Fruit fly (Drosophila melanogaster) whole organism, prepupa: ENCODE results near the gene CG34011.
A peak's percentile ranks its signal among the peaks of the same experiment; 100 is the strongest.

Experiments used
- CG11294 ChIP-seq: fragments of 200-800 bp; sonication (Bioruptor generic); IDR thresholded peaks from 2 replicates; pipeline ENCODE4 v1.3.6; 2022; ENCODE audit warnings: missing biosample characterization, missing genetic modification characterization
- CG11902 ChIP-seq: fragments of 200-800 bp; sonication (Bioruptor generic); optimal IDR thresholded peaks from 3 replicates; lab custom pipeline; 2016; ENCODE audit warnings: missing biosample characterization, missing genetic modification characterization
- CG1621 ChIP-seq: fragments of 200-800 bp; sonication (Bioruptor generic); optimal IDR thresholded peaks from 3 replicates; lab custom pipeline; 2018; ENCODE audit warnings: missing biosample characterization, mild to moderate bottlenecking, missing genetic modification characterization
- CG16779 ChIP-seq: fragments of 200-800 bp; sonication (Bioruptor generic); optimal IDR thresholded peaks from 3 replicates; lab custom pipeline; 2017; ENCODE audit warnings: missing biosample characterization, mild to moderate bottlenecking, missing genetic modification characterization
- CG3032 ChIP-seq: fragments of 200-800 bp; optimal IDR thresholded peaks from 2 replicates; lab custom pipeline; 2019; ENCODE audit warnings: missing biosample characterization, mild to moderate bottlenecking, missing genetic modification characterization, moderate library complexity
- CG31627 ChIP-seq: fragments of 200-800 bp; sonication (Bioruptor generic); optimal IDR thresholded peaks from 3 replicates; lab custom pipeline; 2016; ENCODE audit warnings: missing biosample characterization, missing genetic modification characterization
- CG34406 ChIP-seq: fragments of 200-800 bp; sonication (Bioruptor generic); optimal IDR thresholded peaks from 3 replicates; lab custom pipeline; 2016; ENCODE audit warnings: missing biosample characterization, missing genetic modification characterization
- CG3919 ChIP-seq: fragments of 200-800 bp; sonication (Bioruptor generic); optimal IDR thresholded peaks from 3 replicates; lab custom pipeline; 2016; ENCODE audit warnings: missing biosample characterization, missing genetic modification characterization
- CG4318 ChIP-seq: fragments of 200-800 bp; sonication (Bioruptor generic); optimal IDR thresholded peaks from 3 replicates; lab custom pipeline; 2017; ENCODE audit warnings: missing biosample characterization, mild to moderate bottlenecking, missing genetic modification characterization
- CG6163 ChIP-seq: fragments of 200-800 bp; sonication (Bioruptor generic); IDR thresholded peaks from 3 replicates; pipeline ENCODE4 v1.3.6; 2022; ENCODE audit warnings: missing biosample characterization, missing genetic modification characterization
- CG6276 ChIP-seq: fragments of 200-800 bp; sonication (Bioruptor generic); optimal IDR thresholded peaks from 2 replicates; lab custom pipeline; 2017; ENCODE audit warnings: missing biosample characterization, mild to moderate bottlenecking, missing genetic modification characterization
- CG6854 ChIP-seq: fragments of 200-800 bp; sonication (Bioruptor generic); optimal IDR thresholded peaks from 2 replicates; lab custom pipeline; 2017; ENCODE audit warnings: missing biosample characterization, mild to moderate bottlenecking, missing genetic modification characterization
- CG7368 ChIP-seq: fragments of 200-800 bp; sonication (Bioruptor generic); optimal IDR thresholded peaks from 3 replicates; lab custom pipeline; 2016; ENCODE audit warnings: missing biosample characterization, missing genetic modification characterization
- CG8119 ChIP-seq: fragments of 200-800 bp; sonication (Bioruptor generic); IDR thresholded peaks from 3 replicates; pipeline ENCODE4 v1.3.6; 2022; ENCODE audit warnings: missing biosample characterization, missing genetic modification characterization
- CG8632 ChIP-seq: fragments of 200-800 bp; sonication (Bioruptor generic); optimal IDR thresholded peaks from 3 replicates; lab custom pipeline; 2016; ENCODE audit warnings: missing biosample characterization, missing genetic modification characterization
- Eip75B ChIP-seq: fragments of 200-800 bp; sonication (Bioruptor generic); optimal IDR thresholded peaks from 3 replicates; lab custom pipeline; 2016; ENCODE audit warnings: missing biosample characterization, missing genetic modification characterization
- Eip78C ChIP-seq: fragments of 200-800 bp; sonication (Bioruptor generic); peaks from one replicate; lab custom pipeline; 2016; ENCODE audit warnings: missing biosample characterization, missing genetic modification characterization
- Ets21C ChIP-seq: fragments of 200-800 bp; sonication (Bioruptor generic); optimal IDR thresholded peaks from 3 replicates; lab custom pipeline; 2016; ENCODE audit warnings: missing biosample characterization, missing genetic modification characterization
- Ets96B ChIP-seq: fragments of 200-800 bp; optimal IDR thresholded peaks from 2 replicates; lab custom pipeline; 2019; ENCODE audit warnings: missing biosample characterization, mild to moderate bottlenecking, missing genetic modification characterization, moderate library complexity
- Gug ChIP-seq: fragments of 200-800 bp; sonication (Bioruptor generic); IDR thresholded peaks from 2 replicates; pipeline ENCODE4 v1.3.6; 2022; ENCODE audit warnings: missing biosample characterization, missing genetic modification characterization
- Hr38 ChIP-seq: sonication (Bioruptor generic); optimal IDR thresholded peaks from 2 replicates; lab custom pipeline; 2016; ENCODE audit warnings: missing biosample characterization, missing genetic modification characterization
- Hr39 ChIP-seq: fragments of 200-800 bp; sonication (Bioruptor generic); optimal IDR thresholded peaks from 2 replicates; lab custom pipeline; 2016; ENCODE audit warnings: missing biosample characterization, missing genetic modification characterization
- Hr4 ChIP-seq: fragments of 200-800 bp; sonication (Bioruptor generic); optimal IDR thresholded peaks from 3 replicates; lab custom pipeline; 2016; ENCODE audit warnings: missing biosample characterization, missing genetic modification characterization
- Lpt ChIP-seq: fragments of 200-800 bp; sonication (Bioruptor generic); optimal IDR thresholded peaks from 3 replicates; lab custom pipeline; 2016; ENCODE audit warnings: missing biosample characterization, missing genetic modification characterization
- Met ChIP-seq: fragments of 200-800 bp; sonication (Bioruptor generic); optimal IDR thresholded peaks from 3 replicates; lab custom pipeline; 2016; ENCODE audit warnings: missing biosample characterization, missing genetic modification characterization
- OdsH ChIP-seq: fragments of 200-800 bp; sonication (Bioruptor generic); optimal IDR thresholded peaks from 3 replicates; lab custom pipeline; 2016; ENCODE audit warnings: missing biosample characterization, missing genetic modification characterization
- Sox102F ChIP-seq: fragments of 200-800 bp; sonication (Bioruptor generic); optimal IDR thresholded peaks from 2 replicates; lab custom pipeline; 2016; ENCODE audit warnings: missing biosample characterization, mild to moderate bottlenecking, missing genetic modification characterization
- Sox15 ChIP-seq: fragments of 200-800 bp; sonication (Bioruptor generic); optimal IDR thresholded peaks from 3 replicates; lab custom pipeline; 2016; ENCODE audit warnings: missing biosample characterization, missing genetic modification characterization
- esn ChIP-seq: fragments of 200-800 bp; sonication (Bioruptor generic); optimal IDR thresholded peaks from 2 replicates; lab custom pipeline; 2016; ENCODE audit warnings: missing biosample characterization, mild to moderate bottlenecking, missing genetic modification characterization, moderate library complexity
- fd59A ChIP-seq: fragments of 200-800 bp; sonication (Bioruptor generic); optimal IDR thresholded peaks from 2 replicates; lab custom pipeline; 2017; ENCODE audit warnings: missing biosample characterization, mild to moderate bottlenecking, missing genetic modification characterization, missing genetic modification reagents
- lz ChIP-seq: fragments of 200-800 bp; sonication (Bioruptor generic); optimal IDR thresholded peaks from 3 replicates; lab custom pipeline; 2016; ENCODE audit warnings: missing biosample characterization, missing genetic modification characterization
- pdm3 ChIP-seq: fragments of 200-800 bp; sonication (Bioruptor generic); optimal IDR thresholded peaks from 3 replicates; lab custom pipeline; 2016; ENCODE audit warnings: missing biosample characterization, missing genetic modification characterization
- spab ChIP-seq: fragments of 200-800 bp; sonication (Bioruptor generic); optimal IDR thresholded peaks from 2 replicates; lab custom pipeline; 2017; ENCODE audit warnings: missing biosample characterization, mild to moderate bottlenecking, missing genetic modification characterization, missing genetic modification reagents
- ss ChIP-seq, 2 experiments: fragments of 200-800 bp; sonication (Bioruptor generic); optimal IDR thresholded peaks; 2 replicates in 1 of 2; 3 replicates in 1 of 2; lab custom pipeline; 2017 to 2018; ENCODE audit warnings: mild to moderate bottlenecking in 2 of 2, missing biosample characterization in 2 of 2, missing genetic modification characterization in 2 of 2, moderate library complexity in 1 of 2
- svp ChIP-seq: fragments of 200-800 bp; sonication (Bioruptor generic); peaks from one replicate; lab custom pipeline; 2016; ENCODE audit warnings: missing biosample characterization, missing genetic modification characterization
- topi ChIP-seq: fragments of 200-800 bp; sonication (Bioruptor generic); optimal IDR thresholded peaks from 3 replicates; lab custom pipeline; 2016; ENCODE audit warnings: missing biosample characterization, missing genetic modification characterization

CG34011 gene

dm6 chr2L:5743537-5744148, 27.1 kb downstream of the CG34011 start (continued):
- TF ChIP-seq Hr38 (no peak), CG11902 (GFP tag; lab: Kevin White, UChicago) (peak; percentile 8), ss (GFP tag; optimal IDR thresholded peaks at IDR 0.05; lab: Kevin White, UChicago) (no peak), Gug (GFP tag; lab: Robert Waterston, UW) (no peak), Lpt (GFP tag; lab: Kevin White, UChicago) (peak; percentile 36), CG7368 (GFP tag; lab: Kevin White, UChicago) (peak; percentile 37), Hr39 (GFP tag; lab: Kevin White, UChicago) (peak; percentile 27), pdm3 (peak; percentile 56), CG8119 (GFP tag; lab: Robert Waterston, UW) (0 out of 3 replicates have a peak, but pooled peaks have one; percentile 40), svp (GFP tag; lab: Kevin White, UChicago) (peak; percentile 26), CG6276 (GFP tag; lab: Kevin White, UChicago) (peak; percentile 40), Eip75B (GFP tag; lab: Kevin White, UChicago) (peak; percentile 32), Ets21C (GFP tag; lab: Kevin White, UChicago) (no peak), CG3032 (tag; lab: Kevin White, UChicago) (peak; percentile 13), Sox15 (GFP tag; lab: Kevin White, UChicago) (peak; percentile 12), Sox102F (GFP tag; lab: Kevin White, UChicago) (peak; percentile 18), topi (peak; percentile 51), lz (peak; percentile 49), CG6854 (GFP tag; lab: Kevin White, UChicago) (no peak), CG31627 (GFP tag; lab: Kevin White, UChicago) (peak; percentile 30), spab (no peak), CG6163 (peak; percentile 74), CG3919 (GFP tag; lab: Kevin White, UChicago) (peak; percentile 56), Hr4 (GFP tag; lab: Kevin White, UChicago) (peak; percentile 65), Ets96B (tag; lab: Kevin White, UChicago) (peak; percentile 28)

- no peak for TF ChIP-seq CG8632 (GFP tag; lab: Kevin White, UChicago)
- TF ChIP-seq ss (GFP tag; optimal IDR thresholded peaks at IDR 0.05; lab: Kevin White, UChicago): no peak
- TF ChIP-seq CG16779 (tag; lab: Kevin White, UChicago): no peak
- no peak for TF ChIP-seq Eip75B (GFP tag; lab: Kevin White, UChicago)
- no peak for TF ChIP-seq Met (GFP tag; lab: Kevin White, UChicago)
Observed at dm6 chr2L:5745857-5746256, 29.4 kb downstream of the CG34011 start, which contains the start of gene CG11029. CG11029 (plus strand) TSS chr2L:5746157.

DNA sequence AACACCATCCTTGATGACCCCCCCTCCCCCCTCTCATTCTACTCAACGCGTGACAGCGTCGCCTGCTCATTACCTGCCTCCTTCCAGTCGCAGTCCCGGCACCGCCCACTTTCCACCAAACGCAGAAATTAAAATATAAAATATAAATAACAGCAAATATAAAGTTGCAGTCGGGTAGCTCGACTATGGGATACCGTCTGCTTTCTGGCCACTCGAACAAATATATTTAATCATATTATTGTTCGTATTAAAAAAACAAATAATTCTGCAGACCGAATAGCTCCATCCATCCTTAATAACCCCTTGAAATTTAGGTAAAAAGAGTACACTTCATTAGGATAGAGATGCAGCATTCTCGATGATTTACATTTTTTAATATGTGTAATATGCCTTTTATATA, 31.7 kb downstream of the CG34011 start:
- peak; percentile 6 for TF ChIP-seq Ets96B (tag; lab: Kevin White, UChicago)
- no peak for TF ChIP-seq CG34406 (GFP tag; lab: Kevin White, UChicago)
- TF ChIP-seq esn: peak; percentile 1
- TF ChIP-seq pdm3: peak; percentile 18
- no peak for TF ChIP-seq Ets21C (GFP tag; lab: Kevin White, UChicago)
- TF ChIP-seq CG6163: no peak
- no peak for TF ChIP-seq CG11294 (GFP tag; lab: Robert Waterston, UW)
- TF ChIP-seq CG1621 (tag; lab: Kevin White, UChicago): no peak
- no peak for TF ChIP-seq CG4318 (GFP tag; lab: Kevin White, UChicago)
- peak; percentile 25 for TF ChIP-seq Met (GFP tag; lab: Kevin White, UChicago)
- TF ChIP-seq CG3919 (GFP tag; lab: Kevin White, UChicago): peak; percentile 2
- no peak for TF ChIP-seq fd59A (GFP tag; lab: Kevin White, UChicago)
- peak; percentile 14 for TF ChIP-seq OdsH (GFP tag; lab: Kevin White, UChicago)
- TF ChIP-seq Gug (GFP tag; lab: Robert Waterston, UW): no peak
- TF ChIP-seq Eip78C: peak; percentile 62
- no peak for TF ChIP-seq CG6276 (GFP tag; lab: Kevin White, UChicago)
- TF ChIP-seq CG31627 (GFP tag; lab: Kevin White, UChicago): peak; percentile 19
- peak; percentile 69 for TF ChIP-seq svp (GFP tag; lab: Kevin White, UChicago)
- TF ChIP-seq Sox15 (GFP tag; lab: Kevin White, UChicago): no peak
